Worm (Caenorhabditis elegans) whole organism, L4/young adult: ENCODE data around the gene C44C1.1.

Experiments used
- W03F9.2 ChIP-seq: fragments of 150-350 bp; optimal IDR thresholded peaks from 2 replicates; lab custom pipeline; 2014; ENCODE audit warnings: missing biosample characterization, missing genetic modification characterization
- dao-5 ChIP-seq: sonication (generic microtip); optimal IDR thresholded peaks from 2 replicates; lab custom pipeline; 2016; ENCODE audit warnings: missing genotype, missing genetic modification characterization, moderate library complexity, missing compliant biosample characterization
- him-1 ChIP-seq: sonication (generic microtip); optimal IDR thresholded peaks from 2 replicates; lab custom pipeline; 2016; ENCODE audit warnings: missing genotype, missing genetic modification reagents, missing genetic modification characterization, missing compliant biosample characterization

ce11 chrX:1018586-1018985 lies 38.0 kb downstream of the C44C1.1 start:
- TF ChIP-seq him-1 (tag; lab: Kevin White, UChicago) (peak; percentile 56), W03F9.2 (tag; lab: Kevin White, UChicago) (no peak), dao-5 (no peak)
